Fruit fly (Drosophila melanogaster): ENCODE measurements around the gene CG5246.

The CG5246 gene

dm6 chr3R:17135747-17136146 is at the start of gene CG5246:
Gene CG5246 (plus strand): TSS chr3R:17136111.
- TF ChIP-seq CG5204 (GFP tag; optimal IDR thresholded peaks at IDR 0.05) (no peak), Hr96 (GFP tag; optimal IDR thresholded peaks at IDR 0.05) (peak; percentile 1), kay (GFP tag; ENCODE audit: borderline replicate concordance) (peak; percentile 52)

- TF ChIP-seq cic (GFP tag; optimal IDR thresholded peaks at IDR 0.05), result no peak
- no peak for TF ChIP-seq bab1 (GFP tag; optimal IDR thresholded peaks at IDR 0.05)
- no peak for TF ChIP-seq CG1620 (GFP tag; optimal IDR thresholded peaks at IDR 0.05)
- no peak for TF ChIP-seq CG12768 (GFP tag; optimal IDR thresholded peaks at IDR 0.05)
- no peak for TF ChIP-seq ovo (GFP tag; optimal IDR thresholded peaks at IDR 0.05)
- TF ChIP-seq kay (GFP tag; ENCODE audit: borderline replicate concordance), result no peak
- TF ChIP-seq CG7045 (GFP tag; optimal IDR thresholded peaks at IDR 0.05), result no peak
- TF ChIP-seq cnc (optimal IDR thresholded peaks at IDR 0.05), result no peak
- no peak for TF ChIP-seq tj (GFP tag; optimal IDR thresholded peaks at IDR 0.05)
- TF ChIP-seq CG7101 (tag; optimal IDR thresholded peaks at IDR 0.05), result no peak
- TF ChIP-seq Clk (GFP tag; optimal IDR thresholded peaks at IDR 0.05), result no peak
- TF ChIP-seq CG11617 (GFP tag; optimal IDR thresholded peaks at IDR 0.05), result no peak
- no peak for TF ChIP-seq Mnt (GFP tag; optimal IDR thresholded peaks at IDR 0.05)
- no peak for TF ChIP-seq CG33017 (tag; optimal IDR thresholded peaks at IDR 0.05)
- no peak for TF ChIP-seq toe (GFP tag; optimal IDR thresholded peaks at IDR 0.05)
- TF ChIP-seq CG5204 (GFP tag; optimal IDR thresholded peaks at IDR 0.05), result no peak
- TF ChIP-seq Crg-1 (GFP tag; optimal IDR thresholded peaks at IDR 0.05), result no peak
- no peak for TF ChIP-seq Hr96 (GFP tag; optimal IDR thresholded peaks at IDR 0.05)
Observed at dm6 chr3R:17087977-17088618, 47.8 kb upstream of the CG5246 start, which contains the start of gene cal1. Gene cal1 (plus strand): TSS chr3R:17088280.

- TF ChIP-seq CG5204 (GFP tag; optimal IDR thresholded peaks at IDR 0.05) (no peak), Crg-1 (GFP tag; optimal IDR thresholded peaks at IDR 0.05) (no peak), bab1 (GFP tag; optimal IDR thresholded peaks at IDR 0.05) (no peak), ovo (GFP tag; optimal IDR thresholded peaks at IDR 0.05) (no peak), kay (GFP tag; ENCODE audit: borderline replicate concordance) (no peak), pad (GFP tag; optimal IDR thresholded peaks at IDR 0.05) (no peak), CG11617 (GFP tag; optimal IDR thresholded peaks at IDR 0.05) (no peak), CG14711 (tag; optimal IDR thresholded peaks at IDR 0.05) (no peak), cnc (optimal IDR thresholded peaks at IDR 0.05) (no peak), CG7045 (GFP tag; optimal IDR thresholded peaks at IDR 0.05) (no peak), Mnt (GFP tag; optimal IDR thresholded peaks at IDR 0.05) (no peak), CG7101 (tag; optimal IDR thresholded peaks at IDR 0.05) (no peak), CG12768 (GFP tag; optimal IDR thresholded peaks at IDR 0.05) (no peak), toe (GFP tag; optimal IDR thresholded peaks at IDR 0.05) (no peak)
Observed at dm6 chr3R:17108881-17109280, 27.0 kb upstream of the CG5246 start.

dm6 chr3R:17110880-17111726 is 24.8 kb upstream of the CG5246 start:
- TF ChIP-seq cic (GFP tag; optimal IDR thresholded peaks at IDR 0.05) (no peak), Crg-1 (GFP tag; optimal IDR thresholded peaks at IDR 0.05) (no peak), Hr96 (GFP tag; optimal IDR thresholded peaks at IDR 0.05) (no peak), Clk (GFP tag; optimal IDR thresholded peaks at IDR 0.05) (no peak), Mnt (GFP tag; optimal IDR thresholded peaks at IDR 0.05) (no peak), CG33017 (tag; optimal IDR thresholded peaks at IDR 0.05) (no peak), CG11617 (GFP tag; optimal IDR thresholded peaks at IDR 0.05) (no peak), toe (GFP tag; optimal IDR thresholded peaks at IDR 0.05) (no peak), CG1620 (GFP tag; optimal IDR thresholded peaks at IDR 0.05) (no peak), CG5204 (GFP tag; optimal IDR thresholded peaks at IDR 0.05) (no peak), cnc (optimal IDR thresholded peaks at IDR 0.05) (no peak), CG12768 (GFP tag; optimal IDR thresholded peaks at IDR 0.05) (no peak)

- TF ChIP-seq CG1620 (GFP tag; optimal IDR thresholded peaks at IDR 0.05), result no peak
- peak; percentile 58 for TF ChIP-seq ovo (GFP tag; optimal IDR thresholded peaks at IDR 0.05)
- peak; percentile 68 for TF ChIP-seq Crg-1 (GFP tag; optimal IDR thresholded peaks at IDR 0.05)
- TF ChIP-seq cnc (optimal IDR thresholded peaks at IDR 0.05), result no peak
- peak; percentile 8 for TF ChIP-seq CG7045 (GFP tag; optimal IDR thresholded peaks at IDR 0.05)
- TF ChIP-seq CG11617 (GFP tag; optimal IDR thresholded peaks at IDR 0.05), result peak; percentile 17
- TF ChIP-seq CG7101 (tag; optimal IDR thresholded peaks at IDR 0.05), result peak; percentile 38
- peak; percentile 47 for TF ChIP-seq CG33017 (tag; optimal IDR thresholded peaks at IDR 0.05)
- peak; percentile 88 for TF ChIP-seq tj (GFP tag; optimal IDR thresholded peaks at IDR 0.05)
- no peak for TF ChIP-seq kay (GFP tag; ENCODE audit: borderline replicate concordance)
- TF ChIP-seq CG12768 (GFP tag; optimal IDR thresholded peaks at IDR 0.05), result no peak
- TF ChIP-seq cic (GFP tag; optimal IDR thresholded peaks at IDR 0.05), result peak; percentile 53
Observed at dm6 chr3R:17115668-17116067, 20.2 kb upstream of the CG5246 start.

dm6 chr3R:17116231-17116630 is 19.7 kb upstream of the CG5246 start:
- TF ChIP-seq CG12768 (GFP tag; optimal IDR thresholded peaks at IDR 0.05) (peak; percentile 30), CG14711 (tag; optimal IDR thresholded peaks at IDR 0.05) (peak; percentile 43), Mnt (GFP tag; optimal IDR thresholded peaks at IDR 0.05) (no peak), pad (GFP tag; optimal IDR thresholded peaks at IDR 0.05) (no peak), CG7045 (GFP tag; optimal IDR thresholded peaks at IDR 0.05) (no peak), kay (GFP tag; ENCODE audit: borderline replicate concordance) (peak; percentile 90), CG7101 (tag; optimal IDR thresholded peaks at IDR 0.05) (peak; percentile 19), ovo (GFP tag; optimal IDR thresholded peaks at IDR 0.05) (no peak), Clk (GFP tag; optimal IDR thresholded peaks at IDR 0.05) (no peak), CG11617 (GFP tag; optimal IDR thresholded peaks at IDR 0.05) (no peak)
